Worm (Caenorhabditis elegans): ENCODE results near the gene dhs-24.

- TF ChIP-seq elt-3 (tag; optimal IDR thresholded peaks at IDR 0.05), result no peak
- TF ChIP-seq unc-62 (GFP tag; optimal IDR thresholded peaks at IDR 0.05), result no peak
- no peak for TF ChIP-seq nhr-12 (tag; optimal IDR thresholded peaks at IDR 0.05)
- TF ChIP-seq pha-4 (tag; optimal IDR thresholded peaks at IDR 0.05), result no peak
- no peak for TF ChIP-seq bed-3 (GFP tag; optimal IDR thresholded peaks at IDR 0.05)
- no peak for TF ChIP-seq snpc-4 (tag; optimal IDR thresholded peaks at IDR 0.05)
- no peak for TF ChIP-seq unc-120 (tag; optimal IDR thresholded peaks at IDR 0.05; ENCODE audit: poor library complexity, severe bottlenecking)
- no peak for TF ChIP-seq mep-1 (tag; optimal IDR thresholded peaks at IDR 0.05)
- TF ChIP-seq unc-39 (tag; optimal IDR thresholded peaks at IDR 0.05), result no peak
- TF ChIP-seq zip-8 (tag; optimal IDR thresholded peaks at IDR 0.05), result no peak
Observed at ce11 chrV:19897982-19898381, 48.4 kb downstream of the dhs-24 start.

Measured in whole organism, mixed stage, embryonic.